Worm (Caenorhabditis elegans) whole organism, L4 larva: Measurements from ENCODE around the gene arrd-13.
A peak's percentile ranks its signal among the peaks of the same experiment; 100 is the strongest.

Experiments
- F10B5.3 ChIP-seq: sonication (generic microtip); optimal IDR thresholded peaks from 2 replicates; lab custom pipeline; 2016; ENCODE audit warnings: mild to moderate bottlenecking, missing genetic modification characterization, missing compliant biosample characterization
- F37D6.2 ChIP-seq: sonication (generic microtip); optimal IDR thresholded peaks from 2 replicates; lab custom pipeline; 2016; ENCODE audit warnings: mild to moderate bottlenecking, missing genetic modification characterization, missing compliant biosample characterization
- F49E8.2 ChIP-seq: sonication (generic microtip); optimal IDR thresholded peaks from 2 replicates; lab custom pipeline; 2016; ENCODE audit warnings: missing compliant biosample characterization, mild to moderate bottlenecking, missing genetic modification characterization, borderline replicate concordance
- Y48G9A.11 ChIP-seq: fragments of 200-800 bp; sonication (Bioruptor generic); IDR thresholded peaks from 2 replicates; pipeline ENCODE4 v1.3.6; 2022; ENCODE audit warnings: missing genetic modification reagents, missing genetic modification characterization, missing compliant biosample characterization
- ZK337.2 ChIP-seq: fragments of 200-800 bp; sonication (Bioruptor generic); IDR thresholded peaks from 2 replicates; pipeline ENCODE4 v1.3.6; 2022; ENCODE audit warnings: missing genetic modification reagents, missing genetic modification characterization, missing compliant biosample characterization
- ZK546.5 ChIP-seq, 2 experiments: sonication (generic microtip); optimal IDR thresholded peaks; 2 replicates each; lab custom pipeline; 2017; ENCODE audit warnings: missing biosample characterization in 2 of 2, missing genetic modification characterization in 2 of 2
- ama-1 ChIP-seq: fragments of 150-350 bp; optimal IDR thresholded peaks from 2 replicates; lab custom pipeline; 2014; ENCODE audit warnings: inconsistent platforms, mixed read lengths
- ceh-28 ChIP-seq: fragments of 150-350 bp; optimal IDR thresholded peaks from 2 replicates; lab custom pipeline; 2014; ENCODE audit warnings: missing biosample characterization, missing genetic modification reagents, missing genetic modification characterization
- ceh-32 ChIP-seq: sonication (generic microtip); optimal IDR thresholded peaks from 2 replicates; lab custom pipeline; 2016; ENCODE audit warnings: mild to moderate bottlenecking, missing genetic modification characterization, missing compliant biosample characterization; ENCODE audit not compliant: poor library complexity
- ceh-44 ChIP-seq: fragments of 200-800 bp; sonication (Bioruptor generic); IDR thresholded peaks from 2 replicates; pipeline ENCODE4 v1.3.6; 2022; ENCODE audit warnings: missing genetic modification reagents, missing genetic modification characterization, missing compliant biosample characterization
- daf-8 ChIP-seq: fragments of 200-800 bp; sonication (Bioruptor generic); IDR thresholded peaks from 2 replicates; pipeline ENCODE4 v1.3.6; 2022; ENCODE audit warnings: missing genetic modification characterization, missing compliant biosample characterization
- dmd-6 ChIP-seq: fragments of 200-800 bp; sonication (Bioruptor generic); IDR thresholded peaks from 2 replicates; pipeline ENCODE4 v1.3.6; 2022; ENCODE audit warnings: missing genetic modification reagents, missing genetic modification characterization, missing compliant biosample characterization
- dmd-9 ChIP-seq: fragments of 200-800 bp; sonication (Bioruptor generic); IDR thresholded peaks from 2 replicates; pipeline ENCODE4 v1.3.6; 2022; ENCODE audit warnings: missing genetic modification reagents, missing genetic modification characterization, missing compliant biosample characterization
- duxl-1 ChIP-seq: sonication (generic microtip); optimal IDR thresholded peaks from 2 replicates; lab custom pipeline; 2016; ENCODE audit warnings: mild to moderate bottlenecking, missing genetic modification characterization, moderate library complexity, missing compliant biosample characterization; ENCODE audit not compliant: poor library complexity
- dve-1 ChIP-seq: sonication (generic microtip); optimal IDR thresholded peaks from 2 replicates; lab custom pipeline; 2017; ENCODE audit warnings: antibody characterized with exemption, mild to moderate bottlenecking, missing genetic modification characterization, missing compliant biosample characterization; ENCODE audit not compliant: insufficient read depth
- egl-43 ChIP-seq: fragments of 200-800 bp; sonication (Bioruptor generic); IDR thresholded peaks from 2 replicates; pipeline ENCODE4 v1.3.6; 2022; ENCODE audit warnings: missing genetic modification reagents, missing genetic modification characterization, missing compliant biosample characterization
- gei-8 ChIP-seq: fragments of 200-800 bp; sonication (Bioruptor generic); optimal IDR thresholded peaks from 2 replicates; lab custom pipeline; 2018; ENCODE audit warnings: mild to moderate bottlenecking, missing genetic modification characterization, missing compliant biosample characterization
- hlh-11 ChIP-seq: fragments of 200-800 bp; sonication (Bioruptor generic); optimal IDR thresholded peaks from 2 replicates; lab custom pipeline; 2018; ENCODE audit warnings: mild to moderate bottlenecking, missing genetic modification characterization, missing compliant biosample characterization
- hmg-1.1 ChIP-seq: fragments of 200-800 bp; sonication (Bioruptor generic); IDR thresholded peaks from 2 replicates; pipeline ENCODE4 v1.3.6; 2022; ENCODE audit warnings: missing genetic modification reagents, missing genetic modification characterization, missing compliant biosample characterization
- lim-7 ChIP-seq: fragments of 200-800 bp; sonication (Bioruptor generic); IDR thresholded peaks from 2 replicates; pipeline ENCODE4 v1.3.6; 2022; ENCODE audit warnings: missing genetic modification characterization, missing compliant biosample characterization
- lin-13 ChIP-seq: fragments of 150-350 bp; optimal IDR thresholded peaks from 2 replicates; lab custom pipeline; 2014; ENCODE audit warnings: missing biosample characterization, missing genetic modification reagents, missing genetic modification characterization
- lin-15B ChIP-seq: fragments of 150-350 bp; sonication (generic microtip); optimal IDR thresholded peaks from 3 replicates; lab custom pipeline; 2014; ENCODE audit warnings: missing biosample characterization, missing genetic modification characterization
- lin-29 ChIP-seq: fragments of 200-800 bp; sonication (Bioruptor generic); IDR thresholded peaks from 2 replicates; pipeline ENCODE4 v1.3.6; 2022; ENCODE audit warnings: missing genetic modification reagents, missing genetic modification characterization, missing compliant biosample characterization
- lin-38 ChIP-seq: fragments of 200-800 bp; sonication (Bioruptor generic); IDR thresholded peaks from 2 replicates; pipeline ENCODE4 v1.3.6; 2022; ENCODE audit warnings: missing genetic modification reagents, missing genetic modification characterization, missing compliant biosample characterization
- lsy-2 ChIP-seq, 2 experiments: fragments of 150-350 bp in 1 of 2; sonication (generic microtip) in 1 of 2; optimal IDR thresholded peaks; 2 replicates each; lab custom pipeline; 2014 to 2017; ENCODE audit warnings: missing biosample characterization in 2 of 2, missing genetic modification characterization in 2 of 2
- mep-1 ChIP-seq: fragments of 150-350 bp; sonication (generic microtip); optimal IDR thresholded peaks from 3 replicates; lab custom pipeline; 2014; ENCODE audit warnings: missing biosample characterization, missing genetic modification characterization
- nhr-11 ChIP-seq: fragments of 150-350 bp; optimal IDR thresholded peaks from 2 replicates; lab custom pipeline; 2014; ENCODE audit warnings: missing biosample characterization, missing genetic modification characterization
- nhr-41 ChIP-seq: fragments of 200-800 bp; sonication (Bioruptor generic); IDR thresholded peaks from 2 replicates; pipeline ENCODE4 v1.3.6; 2022; ENCODE audit warnings: missing genetic modification reagents, missing genetic modification characterization, missing compliant biosample characterization
- nhr-42 ChIP-seq: fragments of 200-800 bp; sonication (Bioruptor generic); IDR thresholded peaks from 2 replicates; pipeline ENCODE4 v1.3.6; 2022; ENCODE audit warnings: missing genetic modification characterization, missing compliant biosample characterization
- nhr-48 ChIP-seq: sonication (generic microtip); optimal IDR thresholded peaks from 2 replicates; lab custom pipeline; 2016; ENCODE audit warnings: mild to moderate bottlenecking, missing genetic modification characterization, missing compliant biosample characterization
- nhr-6 ChIP-seq: fragments of 150-350 bp; optimal IDR thresholded peaks from 2 replicates; lab custom pipeline; 2014; ENCODE audit warnings: missing biosample characterization, missing genetic modification characterization
- nhr-77 ChIP-seq: fragments of 150-350 bp; optimal IDR thresholded peaks from 2 replicates; lab custom pipeline; 2014; ENCODE audit warnings: missing biosample characterization, missing genetic modification characterization
- saeg-2 ChIP-seq: fragments of 200-800 bp; sonication (Bioruptor generic); IDR thresholded peaks from 2 replicates; pipeline ENCODE4 v1.3.6; 2022; ENCODE audit warnings: missing genetic modification reagents, missing genetic modification characterization, missing compliant biosample characterization
- snpc-1.2 ChIP-seq: fragments of 200-800 bp; sonication (Bioruptor generic); IDR thresholded peaks from 2 replicates; pipeline ENCODE4 v1.3.6; 2022; ENCODE audit warnings: missing genetic modification reagents, missing genetic modification characterization, missing compliant biosample characterization
- spr-1 ChIP-seq: sonication (generic microtip); optimal IDR thresholded peaks from 2 replicates; lab custom pipeline; 2016; ENCODE audit warnings: mild to moderate bottlenecking, missing genetic modification characterization, missing compliant biosample characterization
- spr-3 ChIP-seq: fragments of 200-800 bp; sonication (Bioruptor generic); optimal IDR thresholded peaks from 2 replicates; lab custom pipeline; 2018; ENCODE audit warnings: mild to moderate bottlenecking, missing genetic modification characterization, missing compliant biosample characterization
- unc-130 ChIP-seq: sonication (generic microtip); optimal IDR thresholded peaks from 2 replicates; lab custom pipeline; 2016; ENCODE audit warnings: missing genetic modification reagents, missing genetic modification characterization, missing compliant biosample characterization
- unc-62 ChIP-seq, 3 experiments: fragments of 150-350 bp in 1 of 3; sonication (generic microtip); optimal IDR thresholded peaks in 2 of 3; peaks in 1 of 3; 1 replicate in 1 of 3; 2 replicates in 2 of 3; lab custom pipeline; 2014 to 2017; ENCODE audit warnings: missing biosample characterization in 3 of 3, missing genetic modification characterization in 3 of 3, missing genetic modification reagents in 3 of 3, missing genotype in 1 of 3
- vab-7 ChIP-seq: fragments of 200-800 bp; sonication (Bioruptor generic); IDR thresholded peaks from 2 replicates; pipeline ENCODE4 v1.3.6; 2022; ENCODE audit warnings: missing genetic modification reagents, missing genetic modification characterization, missing compliant biosample characterization
- zag-1 ChIP-seq: fragments of 150-350 bp; optimal IDR thresholded peaks from 2 replicates; lab custom pipeline; 2014; ENCODE audit warnings: missing biosample characterization, missing genetic modification characterization
- zfp-3 ChIP-seq: fragments of 200-800 bp; sonication (Bioruptor generic); conservative IDR thresholded peaks from 2 replicates; pipeline ENCODE4 v1.3.6; 2022; ENCODE audit warnings: missing genetic modification reagents, missing genetic modification characterization, missing compliant biosample characterization
- ztf-11 ChIP-seq: fragments of 150-350 bp; optimal IDR thresholded peaks from 2 replicates; lab custom pipeline; 2014; ENCODE audit warnings: missing biosample characterization, missing genetic modification characterization
- ztf-7 ChIP-seq: fragments of 150-350 bp; optimal IDR thresholded peaks from 2 replicates; lab custom pipeline; 2014; ENCODE audit warnings: missing biosample characterization, missing genetic modification characterization

arrd-13 gene

ce11 chrII:13717393-13718367, 40.5 kb upstream of the arrd-13 start:
- TF ChIP-seq F49E8.2 (tag; lab: Kevin White, UChicago) (peak; percentile 73), spr-1 (tag; lab: Kevin White, UChicago) (no peak), Y48G9A.11 (0 out of 2 replicates have a peak, but pooled peaks have one; percentile 26), egl-43 (GFP tag; lab: Robert Waterston, UW) (peak; percentile 58; the same call in 1 of the 2 replicates), dmd-6 (peak; percentile 13; the same call in 1 of the 2 replicates), ceh-28 (tag; lab: Kevin White, UChicago) (peak; percentile 98), ama-1 (lab: Kevin White, UChicago) (no peak), snpc-1.2 (GFP tag; lab: Robert Waterston, UW) (0 out of 2 replicates have a peak, but pooled peaks have one; percentile 52)

ce11 chrII:13720650-13721049, 37.6 kb upstream of the arrd-13 start:
- TF ChIP-seq duxl-1 = no peak
- TF ChIP-seq lim-7 = no peak
- TF ChIP-seq nhr-42 (GFP tag; lab: Robert Waterston, UW) = peak; percentile 56; the same call in 1 of the 2 replicates
- no peak for TF ChIP-seq ZK546.5 (tag; optimal IDR thresholded peaks at IDR 0.05; lab: Kevin White, UChicago)
- TF ChIP-seq lin-15B (tag; lab: Kevin White, UChicago) = no peak
- no peak for TF ChIP-seq unc-130
- TF ChIP-seq unc-62 (GFP tag; optimal IDR thresholded peaks at IDR 0.05 in 1 of 2; lab: Kevin White, UChicago) = peak in 1 of 2 experiments; percentile 83
- TF ChIP-seq unc-62 (tag; optimal IDR thresholded peaks at IDR 0.05; lab: Kevin White, UChicago) = no peak
- no peak for TF ChIP-seq dve-1 (tag; lab: Kevin White, UChicago)

ce11 chrII:13721218-13721617, 37.0 kb upstream of the arrd-13 start, which contains the start of gene sre-46:
sre-46 (minus strand) TSS chrII:13721318.
- TF ChIP-seq nhr-11 (no peak), ceh-28 (tag; lab: Kevin White, UChicago) (no peak), nhr-48 (tag; lab: Kevin White, UChicago) (no peak), F10B5.3 (tag; lab: Kevin White, UChicago) (no peak), nhr-6 (tag; lab: Kevin White, UChicago) (no peak), lin-38 (no peak), gei-8 (GFP tag; lab: Kevin White, UChicago) (no peak), dmd-6 (no peak), daf-8 (GFP tag; lab: Robert Waterston, UW) (no peak)

- peak; percentile 67; the same call in 1 of the 2 replicates for TF ChIP-seq ceh-44 (GFP tag; lab: Robert Waterston, UW)
- no peak for TF ChIP-seq zfp-3 (GFP tag; lab: Robert Waterston, UW)
- no peak for TF ChIP-seq mep-1 (tag; lab: Kevin White, UChicago)
- no peak for TF ChIP-seq F37D6.2 (tag; lab: Kevin White, UChicago)
- no peak for TF ChIP-seq ceh-28 (tag; lab: Kevin White, UChicago)
- TF ChIP-seq ceh-32 (tag; lab: Kevin White, UChicago) = no peak
- TF ChIP-seq nhr-41 (GFP tag; lab: Robert Waterston, UW) = no peak
- no peak for TF ChIP-seq zag-1 (tag; lab: Kevin White, UChicago)
- TF ChIP-seq ztf-11 = no peak
- TF ChIP-seq saeg-2 (GFP tag; lab: Robert Waterston, UW) = no peak
- no peak for TF ChIP-seq lin-29 (GFP tag; lab: Robert Waterston, UW)
- no peak for TF ChIP-seq hmg-1.1 (GFP tag; lab: Robert Waterston, UW)
- no peak for TF ChIP-seq spr-3
- TF ChIP-seq dmd-9 (GFP tag; lab: Robert Waterston, UW) = no peak
- 0 out of 2 replicates have a peak, but pooled peaks have one; percentile 27 for TF ChIP-seq vab-7 (GFP tag; lab: Robert Waterston, UW)
- no peak for TF ChIP-seq ztf-7 (tag; lab: Kevin White, UChicago)
- TF ChIP-seq lsy-2 (tag; optimal IDR thresholded peaks at IDR 0.05; lab: Kevin White, UChicago) = no peak
- 0 out of 2 replicates have a peak, but pooled peaks have one; percentile 37 for TF ChIP-seq ZK337.2 (GFP tag; lab: Robert Waterston, UW)
- TF ChIP-seq nhr-11 = no peak
- no peak for TF ChIP-seq lin-15B (tag; lab: Kevin White, UChicago)
- TF ChIP-seq ZK546.5 (tag; optimal IDR thresholded peaks at IDR 0.05; lab: Kevin White, UChicago) = no peak
- no peak for TF ChIP-seq hlh-11 (tag; lab: Kevin White, UChicago)
- no peak for TF ChIP-seq F10B5.3 (tag; lab: Kevin White, UChicago)
- TF ChIP-seq lin-13 (GFP tag; lab: Kevin White, UChicago) = no peak
- TF ChIP-seq nhr-77 = no peak
These were observed 35.4 kb upstream of the arrd-13 start, which contains the start of gene Y54G9A.5 for ce11 chrII:13722763-13723162. Y54G9A.5 (plus strand) TSS chrII:13723007.
